Fruit fly (Drosophila melanogaster) whole organism, prepupa: ENCODE results near the gene CG42570.

Source experiments
- CG10631 ChIP-seq: fragments of 200-800 bp; sonication (Bioruptor generic); optimal IDR thresholded peaks from 2 replicates; lab custom pipeline; 2016; ENCODE audit warnings: missing biosample characterization, missing genetic modification characterization
- CG32006 ChIP-seq: fragments of 200-800 bp; sonication (Bioruptor generic); optimal IDR thresholded peaks from 3 replicates; lab custom pipeline; 2017; ENCODE audit warnings: missing biosample characterization, mild to moderate bottlenecking, missing genetic modification characterization
- CG8319 ChIP-seq: fragments of 200-800 bp; sonication (Bioruptor generic); optimal IDR thresholded peaks from 3 replicates; lab custom pipeline; 2016; ENCODE audit warnings: missing biosample characterization, missing genetic modification characterization
- dsx ChIP-seq: fragments of 200-800 bp; optimal IDR thresholded peaks from 3 replicates; lab custom pipeline; 2019; ENCODE audit warnings: missing biosample characterization, mild to moderate bottlenecking, missing genetic modification characterization, moderate library complexity; ENCODE audit not compliant: poor library complexity, severe bottlenecking
- fd85E ChIP-seq: fragments of 200-800 bp; sonication (Bioruptor generic); optimal IDR thresholded peaks from 3 replicates; lab custom pipeline; 2016; ENCODE audit warnings: missing biosample characterization, missing genetic modification characterization

DNA sequence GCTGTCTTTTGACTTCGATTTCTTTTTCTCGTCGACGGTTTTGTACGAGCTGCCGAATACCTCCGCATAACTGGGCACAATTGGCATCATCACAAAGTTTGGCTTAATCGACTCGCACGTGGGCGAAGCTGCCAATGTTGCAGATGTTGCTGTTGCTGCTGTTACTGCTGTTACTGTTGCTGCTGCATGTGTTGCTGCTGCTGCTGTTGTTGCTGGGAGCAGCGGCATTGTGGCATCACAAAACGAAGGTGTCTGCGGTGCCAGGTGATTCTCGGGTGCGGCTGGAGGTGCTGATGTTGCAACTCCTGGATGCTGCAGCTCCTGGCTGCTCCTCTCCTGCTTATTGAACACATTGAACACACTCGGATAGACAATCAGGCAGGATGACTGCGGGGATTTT lies 19.7 kb upstream of the CG42570 start:
- no peak for TF ChIP-seq CG32006 (GFP tag; lab: Kevin White, UChicago)
- no peak for TF ChIP-seq dsx (GFP tag; lab: Kevin White, UChicago)
- no peak for TF ChIP-seq fd85E (GFP tag; lab: Kevin White, UChicago)
- no peak for TF ChIP-seq CG8319
- no peak for TF ChIP-seq CG10631 (GFP tag; lab: Kevin White, UChicago)
